Worm (Caenorhabditis elegans): Measurements from ENCODE around the gene F01G10.5.

The F01G10.5 gene

DNA sequence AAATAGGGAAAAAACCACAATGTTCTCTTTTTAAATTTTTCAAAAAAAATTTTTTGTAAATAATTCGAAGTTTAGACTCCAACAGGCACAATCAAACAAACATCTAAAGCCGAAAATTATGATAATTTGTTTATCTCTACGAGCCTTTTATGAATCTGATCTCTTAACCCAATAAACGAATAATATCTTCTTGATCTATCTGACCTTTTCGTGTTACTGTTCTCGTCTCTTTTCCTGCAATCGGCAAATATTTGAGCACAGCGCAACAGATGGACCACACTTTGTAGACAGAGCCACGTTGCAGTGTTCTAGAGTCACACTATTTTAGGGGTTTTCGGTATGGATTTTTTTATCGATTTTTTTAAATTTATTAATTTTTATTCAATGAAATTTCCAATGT lies 20.9 kb upstream of the F01G10.5 start:
- TF ChIP-seq unc-30 (tag; optimal IDR thresholded peaks at IDR 0.05) = no peak
- TF ChIP-seq xbp-1 (tag; optimal IDR thresholded peaks at IDR 0.05) = no peak
- TF ChIP-seq irx-1 (tag; optimal IDR thresholded peaks at IDR 0.05) = no peak
- no peak for TF ChIP-seq lin-13 (GFP tag; optimal IDR thresholded peaks at IDR 0.05)
- no peak for TF ChIP-seq fkh-10 (GFP tag; optimal IDR thresholded peaks at IDR 0.05)
- TF ChIP-seq ets-5 (GFP tag; IDR thresholded peaks at IDR 0.05) = no peak
- no peak for TF ChIP-seq unc-62 (GFP tag; optimal IDR thresholded peaks at IDR 0.05)
- no peak for TF ChIP-seq nhr-19 (GFP tag; conservative IDR thresholded peaks at IDR 0.05)
- TF ChIP-seq isw-1 (GFP tag; IDR thresholded peaks at IDR 0.05) = no peak
- TF ChIP-seq tbx-2 (tag; optimal IDR thresholded peaks at IDR 0.05) = no peak
- TF ChIP-seq nhr-90 (tag; optimal IDR thresholded peaks at IDR 0.05; ENCODE audit: poor library complexity) = no peak
- no peak for TF ChIP-seq aha-1 (tag; optimal IDR thresholded peaks at IDR 0.05)
- no peak for TF ChIP-seq swsn-7 (tag; optimal IDR thresholded peaks at IDR 0.05)
- no peak for TF ChIP-seq nhr-12 (tag; optimal IDR thresholded peaks at IDR 0.05)
- no peak for TF ChIP-seq hpl-2 (GFP tag; optimal IDR thresholded peaks at IDR 0.05)
- TF ChIP-seq egl-27 (tag; optimal IDR thresholded peaks at IDR 0.05) = no peak
- no peak for TF ChIP-seq nhr-11 (tag; optimal IDR thresholded peaks at IDR 0.05)
- no peak for TF ChIP-seq C34B4.2 (tag; optimal IDR thresholded peaks at IDR 0.05)
- TF ChIP-seq mab-9 (GFP tag; IDR thresholded peaks at IDR 0.05) = no peak
- TF ChIP-seq aly-2 (tag; optimal IDR thresholded peaks at IDR 0.05) = no peak

DNA sequence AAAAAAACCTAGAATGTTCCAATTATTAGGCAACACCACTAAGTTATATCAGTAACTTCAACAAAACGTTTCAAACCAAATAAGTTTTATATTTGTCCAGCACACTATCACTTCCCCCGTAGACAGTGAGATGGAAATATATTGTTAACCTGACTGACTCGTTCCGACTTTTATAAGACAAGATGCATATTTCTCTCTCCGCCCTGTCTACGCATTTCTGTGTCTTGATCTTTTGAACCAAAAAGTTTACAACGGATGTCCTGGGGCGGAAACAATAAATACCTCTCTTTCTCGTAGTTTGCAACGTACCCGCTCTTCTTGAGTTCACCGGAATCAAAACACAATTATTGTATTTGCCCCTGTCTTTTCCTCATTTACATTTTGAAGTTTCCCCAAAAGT lies 20.4 kb upstream of the F01G10.5 start:
- TF ChIP-seq sup-37 (GFP tag; optimal IDR thresholded peaks at IDR 0.05) (no peak), nhr-85 (tag) (peak; percentile 50), ceh-63 (GFP tag; optimal IDR thresholded peaks at IDR 0.05) (no peak), nhr-71 (tag; optimal IDR thresholded peaks at IDR 0.05) (peak; percentile 85), elt-3 (tag; optimal IDR thresholded peaks at IDR 0.05) (peak in 2 of 6 experiments; percentile 76 to 78), lin-14 (GFP tag; optimal IDR thresholded peaks at IDR 0.05) (peak; percentile 65)

DNA sequence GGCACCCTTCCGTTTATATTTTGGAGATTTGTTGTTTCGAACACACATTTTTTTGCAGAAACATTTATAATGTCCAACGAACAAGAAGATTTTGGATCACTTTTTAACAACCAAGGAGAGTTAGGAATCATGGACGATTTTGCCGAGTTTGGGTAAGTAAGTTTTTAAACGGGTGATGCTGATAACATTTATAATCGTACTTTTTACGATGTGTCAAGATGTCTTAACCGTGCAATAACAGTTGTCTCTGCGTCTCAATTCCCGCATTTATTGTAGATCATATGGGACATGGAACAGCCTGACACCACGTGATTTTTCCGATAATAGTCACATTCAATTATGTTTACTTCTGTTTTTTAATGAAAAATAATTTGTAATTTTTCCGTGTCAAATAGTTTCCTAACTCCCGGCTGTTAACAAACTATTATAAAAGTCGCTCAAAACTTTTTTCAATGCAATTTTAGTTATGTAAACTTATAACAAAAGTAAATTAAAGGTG lies 19.8 kb upstream of the F01G10.5 start, which contains the start of gene daf-14:
Gene daf-14, plus strand, starts transcription at position 51 of the 499 bp plus-strand sequence.
- TF ChIP-seq mab-9 (GFP tag; IDR thresholded peaks at IDR 0.05) = no peak
- peak; percentile 53 for TF ChIP-seq lin-14 (GFP tag; optimal IDR thresholded peaks at IDR 0.05)
- TF ChIP-seq efl-1 (optimal IDR thresholded peaks at IDR 0.05) = no peak
- TF ChIP-seq efl-1 (GFP tag; optimal IDR thresholded peaks at IDR 0.05 in 1 of 2) = peak in 1 of 2 experiments; percentile 72
- TF ChIP-seq nhr-19 (GFP tag; conservative IDR thresholded peaks at IDR 0.05) = peak; percentile 49
- peak; percentile 8 to 55 (median 31) for TF ChIP-seq dpl-1 (GFP tag; optimal IDR thresholded peaks at IDR 0.05)
- TF ChIP-seq nhr-20 (tag; optimal IDR thresholded peaks at IDR 0.05) = peak; percentile 34
- peak; percentile 19 for TF ChIP-seq blmp-1 (tag; optimal IDR thresholded peaks at IDR 0.05)
- peak; percentile 3 for TF ChIP-seq tbx-2 (tag; optimal IDR thresholded peaks at IDR 0.05)
- no peak for TF ChIP-seq efl-3 (GFP tag; optimal IDR thresholded peaks at IDR 0.05)
- TF ChIP-seq irx-1 (tag; optimal IDR thresholded peaks at IDR 0.05) = no peak
- TF ChIP-seq mep-1 (tag; optimal IDR thresholded peaks at IDR 0.05) = peak; percentile 22
- peak in 1 of 2 experiments; percentile 9 for TF ChIP-seq mdl-1 (tag; optimal IDR thresholded peaks at IDR 0.05)
- TF ChIP-seq elt-2 (tag; optimal IDR thresholded peaks at IDR 0.05) = peak; percentile 22
- no peak for TF ChIP-seq unc-130 (tag; optimal IDR thresholded peaks at IDR 0.05)
- peak in 1 of 2 experiments; percentile 0 for TF ChIP-seq lsy-2 (tag; optimal IDR thresholded peaks at IDR 0.05)
- no peak for TF ChIP-seq unc-98 (GFP tag; IDR thresholded peaks at IDR 0.05)
- TF ChIP-seq ztf-4 (tag; optimal IDR thresholded peaks at IDR 0.05) = no peak
- peak; percentile 66 for TF ChIP-seq nhr-71 (tag; optimal IDR thresholded peaks at IDR 0.05)
- TF ChIP-seq grh-1 (GFP tag; IDR thresholded peaks at IDR 0.05) = no peak
- TF ChIP-seq snu-23 (GFP tag; optimal IDR thresholded peaks at IDR 0.05) = peak; percentile 31
- TF ChIP-seq lin-35 (GFP tag; optimal IDR thresholded peaks at IDR 0.05) = peak; percentile 30 to 84
- TF ChIP-seq nhr-47 (tag; optimal IDR thresholded peaks at IDR 0.05) = peak; percentile 25
- peak; percentile 50 for TF ChIP-seq nhr-90 (tag; optimal IDR thresholded peaks at IDR 0.05; ENCODE audit: poor library complexity)
- TF ChIP-seq elt-3 (tag; optimal IDR thresholded peaks at IDR 0.05) = peak in 2 of 6 experiments; percentile 4 to 36
- peak; percentile 81 for TF ChIP-seq nhr-85 (tag)

Measured in whole organism, L1 larva.